Worm (Caenorhabditis elegans) whole organism, mixed stage, embryonic: Measurements from ENCODE around the gene nas-27.

Experiments used
- blmp-1 ChIP-seq: fragments of 150-350 bp; optimal IDR thresholded peaks from 2 replicates; lab custom pipeline; 2014; ENCODE audit warnings: missing biosample characterization, missing genetic modification characterization
- ces-1 ChIP-seq: fragments of 150-350 bp; optimal IDR thresholded peaks from 2 replicates; lab custom pipeline; 2014; ENCODE audit warnings: missing biosample characterization, missing genetic modification reagents, missing genetic modification characterization
- drap-1 ChIP-seq: fragments of 200-800 bp; sonication (Bioruptor generic); optimal IDR thresholded peaks from 3 replicates; lab custom pipeline; 2018; ENCODE audit warnings: mild to moderate bottlenecking, missing genetic modification characterization, missing compliant biosample characterization
- elt-3 ChIP-seq: fragments of 150-350 bp; optimal IDR thresholded peaks from 2 replicates; lab custom pipeline; 2014; ENCODE audit warnings: missing biosample characterization, missing genetic modification characterization
- lin-13 ChIP-seq: fragments of 150-350 bp; optimal IDR thresholded peaks from 2 replicates; lab custom pipeline; 2014; ENCODE audit warnings: missing biosample characterization, missing genetic modification characterization
- lsy-2 ChIP-seq: fragments of 150-350 bp; optimal IDR thresholded peaks from 2 replicates; lab custom pipeline; 2014; ENCODE audit warnings: missing biosample characterization, missing genetic modification characterization
- mep-1 ChIP-seq: fragments of 150-350 bp; optimal IDR thresholded peaks from 2 replicates; lab custom pipeline; 2017; ENCODE audit warnings: missing biosample characterization, missing genetic modification reagents, missing genetic modification characterization, inconsistent platforms
- nhr-12 ChIP-seq: fragments of 150-350 bp; optimal IDR thresholded peaks from 2 replicates; lab custom pipeline; 2014; ENCODE audit warnings: missing biosample characterization, missing genetic modification characterization
- nhr-2 ChIP-seq: fragments of 150-350 bp; optimal IDR thresholded peaks from 2 replicates; lab custom pipeline; 2014; ENCODE audit warnings: missing biosample characterization, missing genetic modification characterization
- pha-4 ChIP-seq: fragments of 150-350 bp; optimal IDR thresholded peaks from 2 replicates; lab custom pipeline; 2018; ENCODE audit warnings: missing biosample characterization, missing genetic modification reagents, missing genetic modification characterization
- sptf-1 ChIP-seq: sonication (generic microtip); optimal IDR thresholded peaks from 2 replicates; lab custom pipeline; 2017; ENCODE audit warnings: mild to moderate bottlenecking, missing genetic modification characterization, moderate library complexity, missing compliant biosample characterization
- tbx-8 ChIP-seq: fragments of 200-800 bp; sonication (Bioruptor generic); optimal IDR thresholded peaks from 2 replicates; lab custom pipeline; 2018; ENCODE audit warnings: mild to moderate bottlenecking, missing genetic modification characterization, moderate library complexity, missing compliant biosample characterization

DNA sequence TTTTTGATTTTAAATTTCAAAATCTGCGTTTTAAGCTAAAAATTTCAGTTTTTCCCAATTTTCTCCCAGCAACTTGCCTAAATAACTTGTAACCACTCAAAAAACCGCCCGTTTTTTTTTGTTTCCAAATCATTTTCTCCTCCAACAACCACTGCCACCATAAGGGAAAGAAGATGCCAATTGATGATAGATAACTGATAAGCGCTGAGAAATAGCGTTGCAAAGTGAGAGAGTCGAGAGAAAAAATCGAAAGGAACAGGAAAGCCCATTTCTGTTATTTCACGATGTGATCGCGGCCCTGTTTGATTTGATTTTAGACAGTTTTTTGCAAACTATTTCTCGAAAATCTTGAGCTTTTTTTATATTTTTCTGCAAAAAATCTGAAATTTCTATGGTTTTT is 10.5 kb upstream of the nas-27 start:
- TF ChIP-seq nhr-12 (tag; lab: Kevin White, UChicago) (no peak), lin-13 (tag; lab: Kevin White, UChicago) (no peak), pha-4 (tag; lab: Kevin White, UChicago) (no peak), sptf-1 (no peak), nhr-2 (tag; lab: Kevin White, UChicago) (no peak), drap-1 (no peak), lsy-2 (tag; lab: Kevin White, UChicago) (no peak), ces-1 (GFP tag; lab: Kevin White, UChicago) (no peak), mep-1 (no peak), elt-3 (tag; lab: Kevin White, UChicago) (peak; percentile 42), blmp-1 (tag; lab: Kevin White, UChicago) (no peak), tbx-8 (GFP tag; lab: Kevin White, UChicago) (no peak)
